4 worm cellular contexts compared by ENCODE assay signal in genomic region chrII:10011733-10012132, ce11.
TF ChIP-seq lines count a peak whose summit lies in the region.

No protein-coding gene starts in this region.

TF ChIP-seq in whole organism, L1 larva, 84 proteins besides CTCF, POLR2A, EP300 and RAD21:
- TF ChIP-seq blmp-1 (tag; optimal IDR thresholded peaks at IDR 0.05; lab: Kevin White, UChicago) (peak; percentile 52), nhr-71 (tag; optimal IDR thresholded peaks at IDR 0.05; lab: Kevin White, UChicago) (no peak), nhr-85 (tag; lab: Kevin White, UChicago) (peak; percentile 3), elt-3 (tag; optimal IDR thresholded peaks at IDR 0.05; lab: Kevin White, UChicago) (peak in 1 of 6 experiments; percentile 44), nhr-20 (tag; optimal IDR thresholded peaks at IDR 0.05; lab: Kevin White, UChicago) (peak; percentile 26), fkh-4 (tag; optimal IDR thresholded peaks at IDR 0.05; lab: Kevin White, UChicago; ENCODE audit: borderline replicate concordance) (no peak), snu-23 (GFP tag; optimal IDR thresholded peaks at IDR 0.05; lab: Kevin White, UChicago) (peak; percentile 4), efl-1 (optimal IDR thresholded peaks at IDR 0.05; lab: Kevin White, UChicago) (no peak), efl-1 (GFP tag; optimal IDR thresholded peaks at IDR 0.05 in 1 of 2; lab: Kevin White, UChicago) (peak in 1 of 2 experiments; percentile 81), lin-14 (GFP tag; optimal IDR thresholded peaks at IDR 0.05; lab: Kevin White, UChicago) (peak; percentile 39), alr-1 (tag; optimal IDR thresholded peaks at IDR 0.05; lab: Kevin White, UChicago; ENCODE audit: borderline replicate concordance) (no peak)
TF ChIP-seq in whole organism, L1 larva: peak in this region for 7.

TF ChIP-seq in whole organism, L2 larva, 48 proteins besides CTCF, POLR2A, EP300 and RAD21:
- TF ChIP-seq sma-3 (GFP tag; optimal IDR thresholded peaks at IDR 0.05; lab: Kevin White, UChicago): peak; percentile 43
- peak; percentile 21 for TF ChIP-seq nhr-25 (tag; optimal IDR thresholded peaks at IDR 0.05; lab: Kevin White, UChicago)
- no peak for TF ChIP-seq egl-27 (tag; optimal IDR thresholded peaks at IDR 0.05; lab: Kevin White, UChicago)

TF ChIP-seq in whole organism, L3 larva, 47 proteins besides CTCF, POLR2A, EP300 and RAD21:
- no peak for TF ChIP-seq elt-3 (tag; optimal IDR thresholded peaks at IDR 0.05; lab: Kevin White, UChicago)
- TF ChIP-seq nhr-25 (tag; optimal IDR thresholded peaks at IDR 0.05; lab: Kevin White, UChicago): peak; percentile 2

TF ChIP-seq in whole organism, L4 larva, 104 proteins besides CTCF, POLR2A, EP300 and RAD21:
- TF ChIP-seq dmd-6 (GFP tag; IDR thresholded peaks at IDR 0.05; lab: Robert Waterston, UW) (peak; percentile 16; the same call in 1 of the 2 replicates), mxl-3 (GFP tag; optimal IDR thresholded peaks at IDR 0.05; lab: Kevin White, UChicago) (peak; percentile 29), unc-62 (GFP tag; optimal IDR thresholded peaks at IDR 0.05 in 1 of 2; lab: Kevin White, UChicago) (peak in 1 of 2 experiments; percentile 78), unc-62 (tag; optimal IDR thresholded peaks at IDR 0.05; lab: Kevin White, UChicago) (no peak), mes-2 (tag; optimal IDR thresholded peaks at IDR 0.05; lab: Kevin White, UChicago; ENCODE audit: poor library complexity, severe bottlenecking) (no peak), nhr-28 (tag; optimal IDR thresholded peaks at IDR 0.05; lab: Kevin White, UChicago) (peak; percentile 2), zfp-2 (tag; optimal IDR thresholded peaks at IDR 0.05; lab: Kevin White, UChicago) (no peak), dve-1 (tag; optimal IDR thresholded peaks at IDR 0.05; lab: Kevin White, UChicago; ENCODE audit: insufficient read depth) (peak; percentile 28), fkh-10 (GFP tag; optimal IDR thresholded peaks at IDR 0.05; lab: Kevin White, UChicago) (no peak)

Comparison
In these comparisons a context has a peak if more than half of its experiments do, and no peak if none do; other contexts are left out.
1. Of the 29 proteins assayed by ChIP-seq in both whole organism, L4 larva and whole organism, L1 larva: peak only in whole organism, L4 larva: nhr-28; only in whole organism, L1 larva: none; in both: none; in neither: 27; mixed calls (peak in some experiments, not most) for 1.